Fruit fly (Drosophila melanogaster) whole organism, pupa: ENCODE measurements around the gene CG31668.
A peak's percentile ranks its signal among the peaks of the same experiment; 100 is the strongest.

Experiments
- CG12605 ChIP-seq: fragments of 200-800 bp; sonication (Bioruptor generic); IDR thresholded peaks from 2 replicates; pipeline ENCODE4 v1.3.6; 2022; ENCODE audit warnings: missing biosample characterization, missing genetic modification characterization
- CG13204 ChIP-seq: fragments of 200-800 bp; sonication (Bioruptor generic); optimal IDR thresholded peaks from 2 replicates; lab custom pipeline; 2018; ENCODE audit warnings: missing biosample characterization, mild to moderate bottlenecking, missing genetic modification characterization, moderate library complexity
- CG34367 ChIP-seq: fragments of 200-800 bp; sonication (Bioruptor generic); optimal IDR thresholded peaks from 2 replicates; lab custom pipeline; 2018; ENCODE audit warnings: missing biosample characterization, mild to moderate bottlenecking, missing genetic modification characterization
- CG8159 ChIP-seq: fragments of 200-800 bp; sonication (Bioruptor generic); optimal IDR thresholded peaks from 3 replicates; lab custom pipeline; 2018; ENCODE audit warnings: missing biosample characterization, mild to moderate bottlenecking, missing genetic modification characterization, moderate library complexity
- CG9948 ChIP-seq: fragments of 200-800 bp; sonication (Bioruptor generic); optimal IDR thresholded peaks from 2 replicates; lab custom pipeline; 2018; ENCODE audit warnings: missing biosample characterization, mild to moderate bottlenecking, missing genetic modification characterization, moderate library complexity
- EcR ChIP-seq: fragments of 200-800 bp; sonication (Bioruptor generic); optimal IDR thresholded peaks from 3 replicates; lab custom pipeline; 2019; ENCODE audit warnings: missing biosample characterization, missing genetic modification characterization, mild to moderate bottlenecking, moderate library complexity, missing genetic modification reagents
- gl ChIP-seq: fragments of 200-800 bp; sonication (Bioruptor generic); optimal IDR thresholded peaks from 2 replicates; lab custom pipeline; 2018; ENCODE audit warnings: missing biosample characterization, mild to moderate bottlenecking, missing genetic modification characterization
- rn ChIP-seq: fragments of 200-800 bp; sonication (Bioruptor generic); IDR thresholded peaks from 2 replicates; pipeline ENCODE4 v1.3.6; 2022; ENCODE audit warnings: missing biosample characterization, missing genetic modification characterization

dm6 chr2L:2201107-2201561, 4.8 kb downstream of the CG31668 start:
- peak; percentile 62 for TF ChIP-seq gl
- peak; percentile 82 for TF ChIP-seq CG34367
- TF ChIP-seq CG9948 (tag; lab: Kevin White, UChicago) = peak; percentile 93
- no peak for TF ChIP-seq EcR (GFP tag; lab: Kevin White, UChicago)
- TF ChIP-seq CG8159 (tag; lab: Kevin White, UChicago) = peak; percentile 90
- peak; percentile 11 for TF ChIP-seq CG13204 (GFP tag; lab: Kevin White, UChicago)
- peak; percentile 67; the same call in 1 of the 2 replicates for TF ChIP-seq rn (GFP tag; lab: Robert Waterston, UW)
- peak; percentile 70; the same call in 1 of the 2 replicates for TF ChIP-seq CG12605 (GFP tag; lab: Robert Waterston, UW)
